Worm (Caenorhabditis elegans) whole organism, L4/young adult: Measurements from ENCODE around the gene C25G6.3.

Experiments
- W03F9.2 ChIP-seq: fragments of 150-350 bp; optimal IDR thresholded peaks from 2 replicates; lab custom pipeline; 2014; ENCODE audit warnings: missing biosample characterization, missing genetic modification characterization
- dao-5 ChIP-seq: sonication (generic microtip); optimal IDR thresholded peaks from 2 replicates; lab custom pipeline; 2016; ENCODE audit warnings: missing genotype, missing genetic modification characterization, moderate library complexity, missing compliant biosample characterization
- him-1 ChIP-seq: sonication (generic microtip); optimal IDR thresholded peaks from 2 replicates; lab custom pipeline; 2016; ENCODE audit warnings: missing genotype, missing genetic modification reagents, missing genetic modification characterization, missing compliant biosample characterization

DNA sequence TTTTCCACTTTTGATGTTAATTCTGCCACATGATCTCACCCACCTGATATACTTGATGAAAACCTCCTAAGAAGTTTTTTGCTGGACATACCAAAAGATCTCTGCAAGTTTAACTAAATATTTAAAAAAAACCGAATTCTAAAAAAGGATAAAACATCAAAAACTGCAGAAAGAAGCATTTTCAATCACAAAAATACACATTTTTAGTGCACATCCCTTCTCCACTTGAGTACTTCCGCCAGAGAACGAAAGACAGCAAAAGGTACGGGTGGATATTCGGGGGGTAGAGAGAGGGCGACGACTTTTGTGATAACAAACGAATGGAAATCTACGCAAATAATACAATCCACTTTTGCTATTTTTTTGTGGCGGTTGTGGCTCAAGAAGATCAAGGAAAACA, 8.0 kb downstream of the C25G6.3 start, which contains the start of gene C46H3.2:
- TF ChIP-seq dao-5 (tag; lab: Kevin White, UChicago) (no peak), him-1 (tag; lab: Kevin White, UChicago) (no peak), W03F9.2 (tag; lab: Kevin White, UChicago) (no peak)
